Worm (Caenorhabditis elegans) whole organism, L1 larva: ENCODE data around the gene frl-1.
A peak's percentile ranks its signal among the peaks of the same experiment; 100 is the strongest.

ENCODE experiments used
- C16A3.4 ChIP-seq: fragments of 150-350 bp; optimal IDR thresholded peaks from 2 replicates; lab custom pipeline; 2014; ENCODE audit warnings: missing biosample characterization, missing genetic modification characterization
- C34B4.2 ChIP-seq: sonication (generic microtip); optimal IDR thresholded peaks from 2 replicates; lab custom pipeline; 2017; ENCODE audit warnings: mild to moderate bottlenecking, missing genetic modification characterization, missing compliant biosample characterization
- Y116A8C.19 ChIP-seq: sonication (generic microtip); optimal IDR thresholded peaks from 2 replicates; lab custom pipeline; 2016; ENCODE audit warnings: missing compliant biosample characterization, missing genetic modification characterization, borderline replicate concordance
- alr-1 ChIP-seq: fragments of 200-800 bp; sonication (Bioruptor generic); optimal IDR thresholded peaks from 2 replicates; lab custom pipeline; 2018; ENCODE audit warnings: borderline replicate concordance, mild to moderate bottlenecking, missing genetic modification characterization, missing compliant biosample characterization
- ceh-8 ChIP-seq: fragments of 200-800 bp; sonication (Bioruptor generic); optimal IDR thresholded peaks from 2 replicates; lab custom pipeline; 2018; ENCODE audit warnings: mild to moderate bottlenecking, missing genetic modification characterization, moderate library complexity, missing compliant biosample characterization
- ceh-82 ChIP-seq, 3 experiments: fragments of 150-350 bp in 1 of 3; sonication (generic microtip) in 2 of 3; optimal IDR thresholded peaks; 2 replicates each; lab custom pipeline; 2014 to 2017; ENCODE audit warnings: missing biosample characterization in 3 of 3, missing genetic modification characterization in 3 of 3
- ceh-88 ChIP-seq: fragments of 200-800 bp; sonication (Bioruptor generic); IDR thresholded peaks from 2 replicates; pipeline ENCODE4 v1.3.6; 2022; ENCODE audit warnings: missing genetic modification characterization, missing compliant biosample characterization
- dpl-1 ChIP-seq, 3 experiments: fragments of 150-350 bp in 2 of 3; sonication (generic microtip) in 1 of 3; optimal IDR thresholded peaks; 2 replicates each; lab custom pipeline; 2014 to 2017; ENCODE audit warnings: missing biosample characterization in 3 of 3, missing genetic modification characterization in 3 of 3, missing genetic modification reagents in 3 of 3
- dsc-1 ChIP-seq: sonication (generic microtip); optimal IDR thresholded peaks from 2 replicates; lab custom pipeline; 2016; ENCODE audit warnings: mild to moderate bottlenecking, missing genetic modification characterization, missing compliant biosample characterization
- efl-1 ChIP-seq, 4 experiments: fragments of 150-350 bp; optimal IDR thresholded peaks in 3 of 4; peaks in 1 of 4; 1 replicate in 1 of 4; 2 replicates in 3 of 4; lab custom pipeline; 2014; ENCODE audit warnings: missing biosample characterization in 2 of 4, missing genetic modification characterization in 2 of 4, missing genetic modification reagents in 2 of 4
- efl-3 ChIP-seq: fragments of 200-800 bp; sonication (Bioruptor generic); optimal IDR thresholded peaks from 2 replicates; lab custom pipeline; 2018; ENCODE audit warnings: mild to moderate bottlenecking, missing genetic modification characterization, missing compliant biosample characterization
- egl-13 ChIP-seq: sonication (generic microtip); optimal IDR thresholded peaks from 2 replicates; lab custom pipeline; 2016; ENCODE audit warnings: missing genotype, missing genetic modification reagents, missing genetic modification characterization, missing compliant biosample characterization
- egl-27 ChIP-seq, 2 experiments: fragments of 150-350 bp in 1 of 2; sonication (generic microtip); optimal IDR thresholded peaks; 3 replicates each; lab custom pipeline; 2017 to 2018; ENCODE audit warnings: missing biosample characterization in 2 of 2, missing genetic modification characterization in 2 of 2, missing genetic modification reagents in 2 of 2
- elt-3 ChIP-seq, 6 experiments: fragments of 150-350 bp in 1 of 6; sonication (generic microtip); optimal IDR thresholded peaks; 2 replicates each; lab custom pipeline; 2017 to 2018; ENCODE audit warnings: missing biosample characterization in 6 of 6, missing genetic modification characterization in 6 of 6, inconsistent platforms in 1 of 6
- fkh-4 ChIP-seq: sonication (generic microtip); optimal IDR thresholded peaks from 2 replicates; lab custom pipeline; 2016; ENCODE audit warnings: missing compliant biosample characterization, missing genetic modification characterization, borderline replicate concordance
- grh-1 ChIP-seq: fragments of 200-800 bp; sonication (Bioruptor generic); IDR thresholded peaks from 2 replicates; pipeline ENCODE4 v1.3.6; 2022; ENCODE audit warnings: missing genetic modification reagents, missing genetic modification characterization, missing compliant biosample characterization
- hlh-17 ChIP-seq: fragments of 200-800 bp; sonication (Bioruptor generic); optimal IDR thresholded peaks from 2 replicates; lab custom pipeline; 2018; ENCODE audit warnings: missing genetic modification characterization, mild to moderate bottlenecking, missing compliant biosample characterization, moderate library complexity, borderline replicate concordance
- hlh-4 ChIP-seq: sonication (generic microtip); optimal IDR thresholded peaks from 2 replicates; lab custom pipeline; 2016; ENCODE audit warnings: mild to moderate bottlenecking, missing genetic modification characterization, missing compliant biosample characterization
- irx-1 ChIP-seq: sonication (generic microtip); optimal IDR thresholded peaks from 2 replicates; lab custom pipeline; 2016; ENCODE audit warnings: missing genetic modification characterization, missing compliant biosample characterization
- isw-1 ChIP-seq: fragments of 200-800 bp; sonication (Bioruptor generic); IDR thresholded peaks from 2 replicates; pipeline ENCODE4 v1.3.6; 2022; ENCODE audit warnings: missing genetic modification characterization, missing compliant biosample characterization
- lin-15B ChIP-seq: fragments of 150-350 bp; sonication (generic microtip); optimal IDR thresholded peaks from 3 replicates; lab custom pipeline; 2014; ENCODE audit warnings: missing biosample characterization, missing genetic modification characterization
- lin-35 ChIP-seq, 2 experiments: fragments of 150-350 bp; optimal IDR thresholded peaks; 2 replicates each; lab custom pipeline; 2014; ENCODE audit warnings: missing biosample characterization in 2 of 2, missing genetic modification characterization in 2 of 2, missing genetic modification reagents in 2 of 2
- lir-3 ChIP-seq: sonication (generic microtip); optimal IDR thresholded peaks from 2 replicates; lab custom pipeline; 2016; ENCODE audit warnings: mild to moderate bottlenecking, missing genetic modification characterization, moderate library complexity, missing compliant biosample characterization; ENCODE audit not compliant: poor library complexity
- lsy-2 ChIP-seq, 2 experiments: fragments of 150-350 bp; optimal IDR thresholded peaks; 2 replicates each; lab custom pipeline; 2014; ENCODE audit warnings: missing biosample characterization in 2 of 2, missing genetic modification characterization in 2 of 2
- mdl-1 ChIP-seq, 2 experiments: fragments of 150-350 bp; optimal IDR thresholded peaks; 2 replicates each; lab custom pipeline; 2014 to 2017; ENCODE audit warnings: missing biosample characterization in 2 of 2, missing genetic modification characterization in 2 of 2, inconsistent platforms in 1 of 2
- mep-1 ChIP-seq: fragments of 150-350 bp; optimal IDR thresholded peaks from 2 replicates; lab custom pipeline; 2014; ENCODE audit warnings: missing biosample characterization, missing genetic modification characterization
- nhr-11 ChIP-seq: fragments of 150-350 bp; optimal IDR thresholded peaks from 2 replicates; lab custom pipeline; 2014; ENCODE audit warnings: missing biosample characterization, missing genetic modification characterization
- nhr-237 ChIP-seq: fragments of 150-350 bp; optimal IDR thresholded peaks from 2 replicates; lab custom pipeline; 2014; ENCODE audit warnings: missing biosample characterization, missing genetic modification characterization
- nhr-28 ChIP-seq: fragments of 150-350 bp; optimal IDR thresholded peaks from 2 replicates; lab custom pipeline; 2014; ENCODE audit warnings: missing biosample characterization, missing genetic modification characterization
- nhr-47 ChIP-seq: sonication (generic microtip); optimal IDR thresholded peaks from 2 replicates; lab custom pipeline; 2016; ENCODE audit warnings: mild to moderate bottlenecking, missing genetic modification characterization, moderate library complexity, missing compliant biosample characterization
- nhr-71 ChIP-seq: sonication (generic microtip); optimal IDR thresholded peaks from 2 replicates; lab custom pipeline; 2016; ENCODE audit warnings: mild to moderate bottlenecking, missing genetic modification characterization, moderate library complexity, missing compliant biosample characterization
- nhr-76 ChIP-seq: sonication (generic microtip); optimal IDR thresholded peaks from 2 replicates; lab custom pipeline; 2017; ENCODE audit warnings: missing biosample characterization, missing genetic modification characterization
- nhr-77 ChIP-seq: fragments of 150-350 bp; optimal IDR thresholded peaks from 2 replicates; lab custom pipeline; 2014; ENCODE audit warnings: missing biosample characterization, missing genetic modification characterization
- nhr-85 ChIP-seq: sonication (generic microtip); peaks from one replicate; lab custom pipeline; 2016; ENCODE audit warnings: missing genetic modification characterization, inconsistent platforms, missing compliant biosample characterization
- pag-3 ChIP-seq: sonication (generic microtip); optimal IDR thresholded peaks from 2 replicates; lab custom pipeline; 2017; ENCODE audit warnings: missing genetic modification characterization, mild to moderate bottlenecking, missing compliant biosample characterization, antibody characterized with exemption, borderline replicate concordance; ENCODE audit not compliant: insufficient read depth
- pqm-1 ChIP-seq: sonication (generic microtip); optimal IDR thresholded peaks from 3 replicates; lab custom pipeline; 2017; ENCODE audit warnings: missing biosample characterization, missing genetic modification characterization
- skn-1 ChIP-seq: fragments of 150-350 bp; optimal IDR thresholded peaks from 2 replicates; lab custom pipeline; 2014; ENCODE audit warnings: missing biosample characterization, missing genetic modification characterization
- snpc-4 ChIP-seq: fragments of 150-350 bp; optimal IDR thresholded peaks from 2 replicates; lab custom pipeline; 2014; ENCODE audit warnings: missing biosample characterization, missing genetic modification characterization
- snu-23 ChIP-seq: sonication (generic microtip); optimal IDR thresholded peaks from 2 replicates; lab custom pipeline; 2016; ENCODE audit warnings: missing genetic modification characterization, missing compliant biosample characterization
- sptf-1 ChIP-seq: fragments of 150-350 bp; optimal IDR thresholded peaks from 2 replicates; lab custom pipeline; 2014; ENCODE audit warnings: missing biosample characterization, missing genetic modification characterization
- swsn-7 ChIP-seq: sonication (generic microtip); optimal IDR thresholded peaks from 2 replicates; lab custom pipeline; 2016; ENCODE audit warnings: missing genetic modification characterization, missing compliant biosample characterization
- tlp-1 ChIP-seq: fragments of 150-350 bp; optimal IDR thresholded peaks from 2 replicates; lab custom pipeline; 2014; ENCODE audit warnings: missing biosample characterization, missing genetic modification characterization
- unc-30 ChIP-seq: sonication (generic microtip); optimal IDR thresholded peaks from 2 replicates; lab custom pipeline; 2017; ENCODE audit warnings: missing biosample characterization, missing genetic modification characterization
- unc-86 ChIP-seq: sonication (generic microtip); optimal IDR thresholded peaks from 2 replicates; lab custom pipeline; 2016; ENCODE audit warnings: missing genetic modification characterization, missing compliant biosample characterization
- unc-98 ChIP-seq: fragments of 200-800 bp; sonication (Bioruptor generic); IDR thresholded peaks from 2 replicates; pipeline ENCODE4 v1.3.6; 2022; ENCODE audit warnings: missing genetic modification characterization, missing compliant biosample characterization

Gene frl-1

ce11 chrIII:2132059-2132458, 8.1 kb downstream of the frl-1 start (continued):
- TF ChIP-seq C16A3.4 (no peak), lin-35 (GFP tag; optimal IDR thresholded peaks at IDR 0.05; lab: Kevin White, UChicago) (peak in 1 of 2 experiments; percentile 19), irx-1 (tag; lab: Kevin White, UChicago) (no peak), unc-98 (GFP tag; lab: Robert Waterston, UW) (no peak), nhr-76 (tag; lab: Kevin White, UChicago) (no peak), egl-13 (no peak), dsc-1 (tag; lab: Kevin White, UChicago) (peak; percentile 36), efl-1 (optimal IDR thresholded peaks at IDR 0.05; lab: Kevin White, UChicago) (peak; percentile 46 to 56), efl-1 (GFP tag; optimal IDR thresholded peaks at IDR 0.05 in 1 of 2; lab: Kevin White, UChicago) (peak in 1 of 2 experiments; percentile 76), grh-1 (GFP tag; lab: Robert Waterston, UW) (no peak), snu-23 (peak; percentile 44)

ce11 chrIII:2133928-2134327, 10.0 kb downstream of the frl-1 start:
- TF ChIP-seq nhr-85: no peak
- no peak for TF ChIP-seq ceh-88 (GFP tag; lab: Robert Waterston, UW)
- no peak for TF ChIP-seq dpl-1 (GFP tag; optimal IDR thresholded peaks at IDR 0.05; lab: Kevin White, UChicago)
- no peak for TF ChIP-seq mdl-1 (tag; optimal IDR thresholded peaks at IDR 0.05; lab: Kevin White, UChicago)
- no peak for TF ChIP-seq nhr-76 (tag; lab: Kevin White, UChicago)
- TF ChIP-seq isw-1: no peak
- TF ChIP-seq nhr-77 (tag; lab: Kevin White, UChicago): no peak
- TF ChIP-seq snpc-4: no peak
- no peak for TF ChIP-seq pqm-1 (tag; lab: Kevin White, UChicago)
- no peak for TF ChIP-seq lin-15B
- no peak for TF ChIP-seq efl-3 (GFP tag; lab: Kevin White, UChicago)
- TF ChIP-seq fkh-4 (tag; lab: Kevin White, UChicago): no peak
- no peak for TF ChIP-seq unc-30
- TF ChIP-seq nhr-11 (tag; lab: Kevin White, UChicago): no peak
- no peak for TF ChIP-seq alr-1 (tag; lab: Kevin White, UChicago)
- TF ChIP-seq, all 84 proteins: peak for 0

- TF ChIP-seq nhr-11 (tag; lab: Kevin White, UChicago): no peak
- no peak for TF ChIP-seq nhr-76 (tag; lab: Kevin White, UChicago)
- TF ChIP-seq nhr-47 (tag; lab: Kevin White, UChicago): no peak
- TF ChIP-seq tlp-1: no peak
- TF ChIP-seq hlh-4 (tag; lab: Kevin White, UChicago): no peak
- no peak for TF ChIP-seq nhr-237 (tag; lab: Kevin White, UChicago)
- no peak for TF ChIP-seq sptf-1 (tag; lab: Kevin White, UChicago)
- no peak for TF ChIP-seq nhr-71 (tag; lab: Kevin White, UChicago)
- TF ChIP-seq skn-1: no peak
- no peak for TF ChIP-seq unc-86
- no peak for TF ChIP-seq hlh-17
- TF ChIP-seq alr-1 (tag; lab: Kevin White, UChicago): no peak
- TF ChIP-seq, all 84 proteins: peak for 0
These were observed 13.6 kb downstream of the frl-1 start for ce11 chrIII:2137490-2137889.

- no peak for TF ChIP-seq nhr-28
- TF ChIP-seq lsy-2 (tag; optimal IDR thresholded peaks at IDR 0.05; lab: Kevin White, UChicago): peak; percentile 1 to 43
These were observed 26.6 kb downstream of the frl-1 start for ce11 chrIII:2150555-2150954.

- peak in 2 of 6 experiments; percentile 21 to 40 for TF ChIP-seq elt-3 (tag; optimal IDR thresholded peaks at IDR 0.05; lab: Kevin White, UChicago)
- TF ChIP-seq C16A3.4: peak; percentile 56
- TF ChIP-seq sptf-1 (tag; lab: Kevin White, UChicago): no peak
- peak; percentile 79 for TF ChIP-seq mep-1 (tag; lab: Kevin White, UChicago)
- TF ChIP-seq Y116A8C.19 (tag; lab: Kevin White, UChicago): no peak
- TF ChIP-seq swsn-7 (tag; lab: Kevin White, UChicago): no peak
- peak; percentile 79 to 84 (median 82) for TF ChIP-seq ceh-82 (tag; optimal IDR thresholded peaks at IDR 0.05; lab: Kevin White, UChicago)
- no peak for TF ChIP-seq lir-3 (tag; lab: Kevin White, UChicago)
- TF ChIP-seq pag-3: no peak
- no peak for TF ChIP-seq ceh-8 (GFP tag; lab: Kevin White, UChicago)
- no peak for TF ChIP-seq C34B4.2 (tag; lab: Kevin White, UChicago)
- TF ChIP-seq egl-27 (tag; optimal IDR thresholded peaks at IDR 0.05; lab: Kevin White, UChicago): no peak
- no peak for TF ChIP-seq alr-1 (tag; lab: Kevin White, UChicago)
- TF ChIP-seq nhr-77 (tag; lab: Kevin White, UChicago): no peak
These were observed 27.6 kb downstream of the frl-1 start, which contains the start of gene gcn-1 for ce11 chrIII:2151480-2151995. Gene gcn-1 (plus strand): TSS chrIII:2151945.
